Fruit fly (Drosophila melanogaster) whole organism, adult: ENCODE results near the gene GILT2.

Experiments used
- CG11617 ChIP-seq: fragments of 200-800 bp; sonication (Bioruptor generic); optimal IDR thresholded peaks from 2 replicates; lab custom pipeline; 2017; ENCODE audit warnings: mild to moderate bottlenecking, missing biosample characterization, missing genetic modification reagents, missing genetic modification characterization
- CG12768 ChIP-seq: fragments of 200-800 bp; sonication (Bioruptor generic); optimal IDR thresholded peaks from 2 replicates; lab custom pipeline; 2017; ENCODE audit warnings: missing biosample characterization, missing genetic modification characterization, mild to moderate bottlenecking, moderate library complexity, missing genetic modification reagents
- CG14711 ChIP-seq: fragments of 200-800 bp; sonication (Bioruptor generic); optimal IDR thresholded peaks from 2 replicates; lab custom pipeline; 2018; ENCODE audit warnings: missing biosample characterization, mild to moderate bottlenecking, missing genetic modification characterization, moderate library complexity
- CG1620 ChIP-seq: fragments of 200-800 bp; sonication (Bioruptor generic); optimal IDR thresholded peaks from 2 replicates; lab custom pipeline; 2016; ENCODE audit warnings: missing biosample characterization, missing genetic modification characterization
- CG33017 ChIP-seq: fragments of 200-800 bp; sonication (Bioruptor generic); optimal IDR thresholded peaks from 2 replicates; lab custom pipeline; 2018; ENCODE audit warnings: missing biosample characterization, mild to moderate bottlenecking, missing genetic modification characterization, moderate library complexity
- CG5204 ChIP-seq: fragments of 200-800 bp; sonication (Bioruptor generic); optimal IDR thresholded peaks from 2 replicates; lab custom pipeline; 2016; ENCODE audit warnings: missing biosample characterization, missing genetic modification characterization
- CG7045 ChIP-seq: fragments of 200-800 bp; sonication (Bioruptor generic); optimal IDR thresholded peaks from 2 replicates; lab custom pipeline; 2017; ENCODE audit warnings: missing biosample characterization, mild to moderate bottlenecking, missing genetic modification characterization
- CG7101 ChIP-seq: fragments of 200-800 bp; sonication (Bioruptor generic); optimal IDR thresholded peaks from 2 replicates; lab custom pipeline; 2018; ENCODE audit warnings: missing biosample characterization, mild to moderate bottlenecking, missing genetic modification characterization, moderate library complexity
- Clk ChIP-seq: fragments of 200-800 bp; sonication (Bioruptor generic); optimal IDR thresholded peaks from 2 replicates; lab custom pipeline; 2017; ENCODE audit warnings: missing biosample characterization, missing genetic modification characterization
- Crg-1 ChIP-seq: fragments of 200-800 bp; sonication (Bioruptor generic); optimal IDR thresholded peaks from 2 replicates; lab custom pipeline; 2016; ENCODE audit warnings: missing biosample characterization, missing genetic modification characterization
- Hr96 ChIP-seq: fragments of 200-800 bp; sonication (Bioruptor generic); optimal IDR thresholded peaks from 2 replicates; lab custom pipeline; 2016; ENCODE audit warnings: missing biosample characterization, missing genetic modification characterization
- Mnt ChIP-seq: fragments of 200-800 bp; sonication (Bioruptor generic); optimal IDR thresholded peaks from 2 replicates; lab custom pipeline; 2016; ENCODE audit warnings: missing biosample characterization, mild to moderate bottlenecking, missing genetic modification characterization
- bab1 ChIP-seq: fragments of 200-800 bp; sonication (Bioruptor generic); optimal IDR thresholded peaks from 3 replicates; lab custom pipeline; 2019; ENCODE audit warnings: missing biosample characterization, mild to moderate bottlenecking, missing genetic modification characterization, moderate library complexity
- cic ChIP-seq: fragments of 200-800 bp; sonication (Bioruptor generic); optimal IDR thresholded peaks from 2 replicates; lab custom pipeline; 2017; ENCODE audit warnings: missing biosample characterization, mild to moderate bottlenecking, missing genetic modification characterization, moderate library complexity
- cnc ChIP-seq, 2 experiments: fragments of >200 bp; optimal IDR thresholded peaks; 2 replicates each; lab custom pipeline; 2017
- kay ChIP-seq: fragments of 200-800 bp; sonication (Bioruptor generic); peaks from one replicate; lab custom pipeline; 2016; ENCODE audit warnings: missing biosample characterization, missing genetic modification characterization, borderline replicate concordance
- ovo ChIP-seq: fragments of 200-800 bp; sonication (Bioruptor generic); optimal IDR thresholded peaks from 2 replicates; lab custom pipeline; 2016; ENCODE audit warnings: missing biosample characterization, missing genetic modification characterization
- pad ChIP-seq: fragments of 200-800 bp; sonication (Bioruptor generic); optimal IDR thresholded peaks from 3 replicates; lab custom pipeline; 2017; ENCODE audit warnings: missing biosample characterization, missing genetic modification characterization, mild to moderate bottlenecking, moderate library complexity, missing genetic modification reagents
- tj ChIP-seq: fragments of 200-800 bp; sonication (Bioruptor generic); optimal IDR thresholded peaks from 3 replicates; lab custom pipeline; 2017; ENCODE audit warnings: missing biosample characterization, mild to moderate bottlenecking, missing genetic modification characterization, moderate library complexity
- toe ChIP-seq: fragments of 200-800 bp; sonication (Bioruptor generic); optimal IDR thresholded peaks from 2 replicates; lab custom pipeline; 2016; ENCODE audit warnings: missing biosample characterization, missing genetic modification characterization

The GILT2 gene

DNA sequence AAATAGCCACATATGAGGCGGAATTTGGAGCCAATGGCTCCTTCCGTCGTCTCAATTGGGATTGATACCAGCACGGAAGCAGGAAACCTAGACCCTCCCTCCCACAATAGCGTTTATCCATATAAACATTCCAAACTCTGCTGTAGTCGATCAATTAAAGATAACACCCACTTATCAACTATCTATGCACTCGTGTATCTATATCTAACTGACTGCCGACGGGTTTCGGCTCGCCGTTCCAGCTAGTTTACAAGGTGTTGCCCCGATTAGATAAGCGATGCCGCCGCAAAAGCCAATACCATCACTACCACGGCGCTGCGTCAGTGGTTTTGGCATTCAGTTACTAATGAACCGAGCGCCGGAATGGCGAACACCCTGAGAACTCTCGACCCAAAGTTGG is 32.5 kb downstream of the GILT2 start, which contains the start of gene CG10300:
TSS of gene CG10300 (plus strand) at position 333 of the 400 bp plus-strand sequence.
- no peak for TF ChIP-seq CG1620 (GFP tag; lab: Kevin White, UChicago)
- no peak for TF ChIP-seq CG7045 (GFP tag; lab: Kevin White, UChicago)
- TF ChIP-seq cic, result peak; percentile 53
- no peak for TF ChIP-seq pad
- TF ChIP-seq Hr96 (GFP tag; lab: Kevin White, UChicago), result no peak
- peak; percentile 7 for TF ChIP-seq CG12768 (GFP tag; lab: Kevin White, UChicago)
- TF ChIP-seq cnc (optimal IDR thresholded peaks at IDR 0.05; lab: Kevin White, UChicago), result no peak
- no peak for TF ChIP-seq Clk (GFP tag; lab: Kevin White, UChicago)
- TF ChIP-seq ovo (GFP tag; lab: Kevin White, UChicago), result no peak

DNA sequence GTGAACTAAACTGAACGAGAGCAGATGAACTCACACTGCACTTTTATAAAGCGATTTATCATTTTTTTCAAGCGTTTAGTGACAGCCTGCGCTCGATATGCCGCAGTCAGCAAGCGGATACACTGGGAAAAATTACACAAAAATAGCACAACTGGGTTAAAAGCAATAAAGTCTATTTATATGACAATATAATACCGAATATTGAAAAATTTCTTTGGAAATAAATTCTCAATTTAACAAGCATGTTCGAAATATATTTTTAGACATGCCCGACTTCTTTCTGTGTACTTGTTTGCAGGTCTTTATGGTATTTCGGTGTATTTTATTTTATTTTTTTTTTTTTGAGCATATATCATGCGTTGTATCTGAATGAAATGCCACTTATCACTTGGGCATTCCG is 35.2 kb downstream of the GILT2 start:
- no peak for TF ChIP-seq CG12768 (GFP tag; lab: Kevin White, UChicago)
- TF ChIP-seq tj (GFP tag; lab: Kevin White, UChicago), result peak; percentile 11
- peak; percentile 22 for TF ChIP-seq CG14711 (tag; lab: Kevin White, UChicago)
- TF ChIP-seq bab1 (GFP tag; lab: Kevin White, UChicago), result peak; percentile 4

DNA sequence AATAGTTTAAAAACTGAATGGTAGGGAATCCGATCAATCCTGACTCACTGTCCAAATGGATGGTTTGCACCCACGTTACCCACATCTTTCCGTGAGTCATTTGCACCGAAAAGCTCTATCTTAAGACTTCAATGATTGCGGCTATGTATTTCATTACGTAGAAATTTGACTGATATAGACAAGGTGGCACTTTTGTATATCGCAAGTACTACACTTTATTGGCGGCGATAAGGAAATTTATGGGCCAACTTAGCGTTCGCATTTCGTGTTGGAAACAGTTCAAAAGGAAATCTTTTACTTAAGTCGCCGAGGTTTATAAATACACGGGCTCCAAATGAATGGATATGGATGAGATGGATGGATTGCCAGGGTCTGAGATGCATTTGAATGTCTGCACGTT is 36.2 kb downstream of the GILT2 start:
- TF ChIP-seq kay (GFP tag; lab: Kevin White, UChicago), result peak; percentile 47
- TF ChIP-seq CG14711 (tag; lab: Kevin White, UChicago), result no peak
- no peak for TF ChIP-seq ovo (GFP tag; lab: Kevin White, UChicago)
- no peak for TF ChIP-seq pad
- TF ChIP-seq CG33017 (tag; lab: Kevin White, UChicago), result no peak
- TF ChIP-seq cnc (optimal IDR thresholded peaks at IDR 0.05; lab: Kevin White, UChicago), result no peak

DNA sequence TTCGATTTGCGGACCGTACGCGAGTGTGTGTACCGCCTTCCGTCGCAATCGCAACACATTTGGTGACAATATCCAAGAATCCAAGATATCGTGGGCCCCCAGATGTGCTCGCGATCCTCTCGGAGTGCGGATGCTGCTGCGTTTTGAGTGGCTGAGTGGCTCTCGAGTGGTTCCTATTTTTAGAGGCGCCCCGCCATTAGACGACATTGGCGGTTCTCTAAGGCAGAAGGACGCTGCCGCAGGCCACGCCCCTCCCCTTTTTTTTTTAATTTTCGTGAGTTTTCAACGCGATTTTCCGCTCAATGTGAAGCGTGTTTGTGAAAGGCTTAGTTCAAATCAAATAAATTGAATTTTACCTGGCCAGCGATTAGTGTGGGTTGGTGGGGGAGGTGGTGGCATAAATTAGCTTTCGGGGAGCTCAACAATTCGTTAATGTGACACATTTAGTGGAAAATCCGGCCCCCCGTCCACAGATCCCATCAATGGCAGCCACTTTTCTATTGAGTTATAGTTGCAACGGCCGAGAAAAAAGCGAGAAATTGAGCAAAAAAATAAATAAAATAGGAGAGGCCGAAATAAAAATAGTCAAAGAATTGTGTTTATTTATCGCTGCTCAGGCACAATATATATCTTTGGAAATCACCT is 39.7 kb downstream of the GILT2 start, which contains the start of gene nau:
TSS of gene nau (minus strand) at position 61 of the 645 bp plus-strand sequence.
- TF ChIP-seq CG5204 (GFP tag; lab: Kevin White, UChicago), result no peak
- no peak for TF ChIP-seq CG7045 (GFP tag; lab: Kevin White, UChicago)
- TF ChIP-seq ovo (GFP tag; lab: Kevin White, UChicago), result no peak
- no peak for TF ChIP-seq Clk (GFP tag; lab: Kevin White, UChicago)
- TF ChIP-seq cnc (optimal IDR thresholded peaks at IDR 0.05; lab: Kevin White, UChicago), result no peak
- no peak for TF ChIP-seq CG12768 (GFP tag; lab: Kevin White, UChicago)
- TF ChIP-seq toe (GFP tag; lab: Kevin White, UChicago), result no peak
- TF ChIP-seq cic, result no peak

DNA sequence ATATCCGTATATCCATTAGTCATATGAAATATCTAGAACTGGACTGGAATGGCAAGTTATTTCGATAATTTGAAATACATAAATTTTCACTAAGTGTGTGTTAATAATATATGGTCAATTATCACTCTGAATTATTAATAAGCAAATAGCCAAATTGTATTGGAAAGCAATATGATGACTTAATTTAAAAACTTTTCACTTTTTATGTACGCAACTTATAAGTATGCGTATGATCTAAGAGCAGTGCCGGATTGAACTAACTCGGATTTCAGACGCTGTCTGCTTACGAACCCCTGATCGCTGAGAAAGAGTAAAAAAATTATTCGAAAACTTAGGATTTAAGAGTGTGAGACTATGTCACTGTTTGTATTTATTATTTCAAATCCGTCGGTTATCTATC is 42.8 kb downstream of the GILT2 start, which contains the start of gene CG10232:
TSS of gene CG10232 (minus strand) at position 101 of the 400 bp plus-strand sequence.
- no peak for TF ChIP-seq CG5204 (GFP tag; lab: Kevin White, UChicago)
- no peak for TF ChIP-seq ovo (GFP tag; lab: Kevin White, UChicago)
- TF ChIP-seq toe (GFP tag; lab: Kevin White, UChicago), result no peak
- TF ChIP-seq CG7045 (GFP tag; lab: Kevin White, UChicago), result no peak
- TF ChIP-seq Mnt, result no peak
- no peak for TF ChIP-seq bab1 (GFP tag; lab: Kevin White, UChicago)
- TF ChIP-seq CG12768 (GFP tag; lab: Kevin White, UChicago), result no peak
- TF ChIP-seq kay (GFP tag; lab: Kevin White, UChicago), result no peak
- no peak for TF ChIP-seq Crg-1 (GFP tag; lab: Kevin White, UChicago)
- TF ChIP-seq CG11617 (GFP tag; lab: Kevin White, UChicago), result no peak
- TF ChIP-seq pad, result no peak
- no peak for TF ChIP-seq CG14711 (tag; lab: Kevin White, UChicago)
- no peak for TF ChIP-seq cic
- no peak for TF ChIP-seq Clk (GFP tag; lab: Kevin White, UChicago)
- no peak for TF ChIP-seq CG33017 (tag; lab: Kevin White, UChicago)
- no peak for TF ChIP-seq Hr96 (GFP tag; lab: Kevin White, UChicago)
- TF ChIP-seq tj (GFP tag; lab: Kevin White, UChicago), result no peak
- no peak for TF ChIP-seq CG1620 (GFP tag; lab: Kevin White, UChicago)
- TF ChIP-seq cnc (optimal IDR thresholded peaks at IDR 0.05; lab: Kevin White, UChicago), result no peak

DNA sequence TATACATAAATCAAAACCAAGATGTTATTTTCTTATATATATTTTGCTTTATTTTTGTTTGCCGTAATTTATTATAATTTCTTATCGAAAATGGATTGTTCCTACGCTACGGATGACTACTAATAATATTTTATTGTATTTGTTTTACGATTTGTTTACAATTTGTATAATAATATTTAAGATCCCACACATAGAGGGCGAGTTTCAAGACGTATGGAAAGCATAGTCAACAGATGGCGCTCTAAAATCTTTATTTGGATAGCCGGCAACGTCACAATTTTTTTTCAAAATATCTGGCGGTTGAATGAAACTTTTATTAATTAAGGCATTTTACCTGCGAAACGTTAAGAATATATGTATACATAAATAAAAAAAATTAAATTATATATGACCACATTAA is 43.2 kb downstream of the GILT2 start:
- TF ChIP-seq pad, result no peak
- peak; percentile 36 for TF ChIP-seq Hr96 (GFP tag; lab: Kevin White, UChicago)
- TF ChIP-seq CG7045 (GFP tag; lab: Kevin White, UChicago), result peak; percentile 30
- peak; percentile 58 for TF ChIP-seq CG7101 (tag; lab: Kevin White, UChicago)
- peak; percentile 35 for TF ChIP-seq Crg-1 (GFP tag; lab: Kevin White, UChicago)
- peak; percentile 25 for TF ChIP-seq cic
- TF ChIP-seq CG33017 (tag; lab: Kevin White, UChicago), result peak; percentile 12
- TF ChIP-seq cnc (optimal IDR thresholded peaks at IDR 0.05; lab: Kevin White, UChicago), result no peak
- TF ChIP-seq CG14711 (tag; lab: Kevin White, UChicago), result no peak
- TF ChIP-seq Mnt, result peak; percentile 35
- TF ChIP-seq CG12768 (GFP tag; lab: Kevin White, UChicago), result no peak
- TF ChIP-seq toe (GFP tag; lab: Kevin White, UChicago), result peak; percentile 58
- TF ChIP-seq CG11617 (GFP tag; lab: Kevin White, UChicago), result no peak
- TF ChIP-seq Clk (GFP tag; lab: Kevin White, UChicago), result no peak
- TF ChIP-seq CG5204 (GFP tag; lab: Kevin White, UChicago), result no peak
- TF ChIP-seq ovo (GFP tag; lab: Kevin White, UChicago), result no peak
- TF ChIP-seq kay (GFP tag; lab: Kevin White, UChicago), result peak; percentile 83
- peak; percentile 78 for TF ChIP-seq bab1 (GFP tag; lab: Kevin White, UChicago)
- TF ChIP-seq tj (GFP tag; lab: Kevin White, UChicago), result no peak
- TF ChIP-seq CG1620 (GFP tag; lab: Kevin White, UChicago), result peak; percentile 60
